Fruit fly (Drosophila melanogaster) whole organism, adult: Measurements from ENCODE around the gene CG43739.
A peak's percentile ranks its signal among the peaks of the same experiment; 100 is the strongest.

Source experiments
- CG11617 ChIP-seq: fragments of 200-800 bp; sonication (Bioruptor generic); optimal IDR thresholded peaks from 2 replicates; lab custom pipeline; 2017; ENCODE audit warnings: mild to moderate bottlenecking, missing biosample characterization, missing genetic modification reagents, missing genetic modification characterization
- CG12768 ChIP-seq: fragments of 200-800 bp; sonication (Bioruptor generic); optimal IDR thresholded peaks from 2 replicates; lab custom pipeline; 2017; ENCODE audit warnings: missing biosample characterization, missing genetic modification characterization, mild to moderate bottlenecking, moderate library complexity, missing genetic modification reagents
- CG14711 ChIP-seq: fragments of 200-800 bp; sonication (Bioruptor generic); optimal IDR thresholded peaks from 2 replicates; lab custom pipeline; 2018; ENCODE audit warnings: missing biosample characterization, mild to moderate bottlenecking, missing genetic modification characterization, moderate library complexity
- CG1620 ChIP-seq: fragments of 200-800 bp; sonication (Bioruptor generic); optimal IDR thresholded peaks from 2 replicates; lab custom pipeline; 2016; ENCODE audit warnings: missing biosample characterization, missing genetic modification characterization
- CG33017 ChIP-seq: fragments of 200-800 bp; sonication (Bioruptor generic); optimal IDR thresholded peaks from 2 replicates; lab custom pipeline; 2018; ENCODE audit warnings: missing biosample characterization, mild to moderate bottlenecking, missing genetic modification characterization, moderate library complexity
- CG5204 ChIP-seq: fragments of 200-800 bp; sonication (Bioruptor generic); optimal IDR thresholded peaks from 2 replicates; lab custom pipeline; 2016; ENCODE audit warnings: missing biosample characterization, missing genetic modification characterization
- CG7045 ChIP-seq: fragments of 200-800 bp; sonication (Bioruptor generic); optimal IDR thresholded peaks from 2 replicates; lab custom pipeline; 2017; ENCODE audit warnings: missing biosample characterization, mild to moderate bottlenecking, missing genetic modification characterization
- CG7101 ChIP-seq: fragments of 200-800 bp; sonication (Bioruptor generic); optimal IDR thresholded peaks from 2 replicates; lab custom pipeline; 2018; ENCODE audit warnings: missing biosample characterization, mild to moderate bottlenecking, missing genetic modification characterization, moderate library complexity
- Clk ChIP-seq: fragments of 200-800 bp; sonication (Bioruptor generic); optimal IDR thresholded peaks from 2 replicates; lab custom pipeline; 2017; ENCODE audit warnings: missing biosample characterization, missing genetic modification characterization
- Crg-1 ChIP-seq: fragments of 200-800 bp; sonication (Bioruptor generic); optimal IDR thresholded peaks from 2 replicates; lab custom pipeline; 2016; ENCODE audit warnings: missing biosample characterization, missing genetic modification characterization
- Hr96 ChIP-seq: fragments of 200-800 bp; sonication (Bioruptor generic); optimal IDR thresholded peaks from 2 replicates; lab custom pipeline; 2016; ENCODE audit warnings: missing biosample characterization, missing genetic modification characterization
- Mnt ChIP-seq: fragments of 200-800 bp; sonication (Bioruptor generic); optimal IDR thresholded peaks from 2 replicates; lab custom pipeline; 2016; ENCODE audit warnings: missing biosample characterization, mild to moderate bottlenecking, missing genetic modification characterization
- bab1 ChIP-seq: fragments of 200-800 bp; sonication (Bioruptor generic); optimal IDR thresholded peaks from 3 replicates; lab custom pipeline; 2019; ENCODE audit warnings: missing biosample characterization, mild to moderate bottlenecking, missing genetic modification characterization, moderate library complexity
- cic ChIP-seq: fragments of 200-800 bp; sonication (Bioruptor generic); optimal IDR thresholded peaks from 2 replicates; lab custom pipeline; 2017; ENCODE audit warnings: missing biosample characterization, mild to moderate bottlenecking, missing genetic modification characterization, moderate library complexity
- cnc ChIP-seq, 2 experiments: fragments of >200 bp; optimal IDR thresholded peaks; 2 replicates each; lab custom pipeline; 2017
- kay ChIP-seq: fragments of 200-800 bp; sonication (Bioruptor generic); peaks from one replicate; lab custom pipeline; 2016; ENCODE audit warnings: missing biosample characterization, missing genetic modification characterization, borderline replicate concordance
- ovo ChIP-seq: fragments of 200-800 bp; sonication (Bioruptor generic); optimal IDR thresholded peaks from 2 replicates; lab custom pipeline; 2016; ENCODE audit warnings: missing biosample characterization, missing genetic modification characterization
- pad ChIP-seq: fragments of 200-800 bp; sonication (Bioruptor generic); optimal IDR thresholded peaks from 3 replicates; lab custom pipeline; 2017; ENCODE audit warnings: missing biosample characterization, missing genetic modification characterization, mild to moderate bottlenecking, moderate library complexity, missing genetic modification reagents
- tj ChIP-seq: fragments of 200-800 bp; sonication (Bioruptor generic); optimal IDR thresholded peaks from 3 replicates; lab custom pipeline; 2017; ENCODE audit warnings: missing biosample characterization, mild to moderate bottlenecking, missing genetic modification characterization, moderate library complexity
- toe ChIP-seq: fragments of 200-800 bp; sonication (Bioruptor generic); optimal IDR thresholded peaks from 2 replicates; lab custom pipeline; 2016; ENCODE audit warnings: missing biosample characterization, missing genetic modification characterization

Gene CG43739

dm6 chr2L:20858371-20859340 is 60.1 kb downstream of the CG43739 start, which contains the start of gene bero:
Gene bero (plus strand): TSS chr2L:20858695.
- TF ChIP-seq pad (GFP tag; lab: Kevin White, UChicago) (no peak), bab1 (GFP tag; lab: Kevin White, UChicago) (no peak), cnc (optimal IDR thresholded peaks at IDR 0.05; lab: Kevin White, UChicago) (peak; percentile 53 to 70), Hr96 (GFP tag; lab: Kevin White, UChicago) (no peak), ovo (no peak), kay (GFP tag; lab: Kevin White, UChicago) (peak; percentile 96), tj (no peak), CG5204 (no peak), CG14711 (tag; lab: Kevin White, UChicago) (no peak), Mnt (GFP tag; lab: Kevin White, UChicago) (no peak), Crg-1 (no peak), CG12768 (GFP tag; lab: Kevin White, UChicago) (no peak), cic (GFP tag; lab: Kevin White, UChicago) (no peak), toe (GFP tag; lab: Kevin White, UChicago) (no peak), CG11617 (GFP tag; lab: Kevin White, UChicago) (no peak)

dm6 chr2L:20857791-20858190 is 60.9 kb downstream of the CG43739 start, which contains the start of gene CG14400:
Gene CG14400 (minus strand): TSS chr2L:20857891.
- TF ChIP-seq pad (GFP tag; lab: Kevin White, UChicago) (no peak), Hr96 (GFP tag; lab: Kevin White, UChicago) (no peak), bab1 (GFP tag; lab: Kevin White, UChicago) (no peak), kay (GFP tag; lab: Kevin White, UChicago) (no peak), toe (GFP tag; lab: Kevin White, UChicago) (no peak), CG33017 (tag; lab: Kevin White, UChicago) (no peak)

- TF ChIP-seq CG1620 (GFP tag; lab: Kevin White, UChicago) = no peak
- TF ChIP-seq tj = no peak
- TF ChIP-seq cic (GFP tag; lab: Kevin White, UChicago) = no peak
- no peak for TF ChIP-seq kay (GFP tag; lab: Kevin White, UChicago)
- TF ChIP-seq CG12768 (GFP tag; lab: Kevin White, UChicago) = no peak
- no peak for TF ChIP-seq Crg-1
These were observed 66.6 kb downstream of the CG43739 start, which contains the start of gene twit for dm6 chr2L:20852092-20852628. Gene twit (plus strand): TSS chr2L:20852578.

- no peak for TF ChIP-seq CG7045 (GFP tag; lab: Kevin White, UChicago)
- TF ChIP-seq cic (GFP tag; lab: Kevin White, UChicago) = no peak
These were observed 67.1 kb downstream of the CG43739 start for dm6 chr2L:20851592-20851991.

dm6 chr2L:20849000-20849399 is 69.7 kb downstream of the CG43739 start, which contains the start of gene CG14402:
Gene CG14402 (plus strand): TSS chr2L:20849300.
- TF ChIP-seq CG12768 (GFP tag; lab: Kevin White, UChicago) = no peak
- TF ChIP-seq kay (GFP tag; lab: Kevin White, UChicago) = no peak
- TF ChIP-seq CG7101 (tag; lab: Kevin White, UChicago) = no peak
- no peak for TF ChIP-seq Mnt (GFP tag; lab: Kevin White, UChicago)
- TF ChIP-seq CG14711 (tag; lab: Kevin White, UChicago) = no peak
- no peak for TF ChIP-seq Clk (GFP tag; lab: Kevin White, UChicago)
- TF ChIP-seq cnc (optimal IDR thresholded peaks at IDR 0.05; lab: Kevin White, UChicago) = no peak
- no peak for TF ChIP-seq pad (GFP tag; lab: Kevin White, UChicago)
- TF ChIP-seq Hr96 (GFP tag; lab: Kevin White, UChicago) = no peak
- no peak for TF ChIP-seq CG11617 (GFP tag; lab: Kevin White, UChicago)
- TF ChIP-seq bab1 (GFP tag; lab: Kevin White, UChicago) = no peak
- no peak for TF ChIP-seq toe (GFP tag; lab: Kevin White, UChicago)
- no peak for TF ChIP-seq CG7045 (GFP tag; lab: Kevin White, UChicago)
- TF ChIP-seq CG5204 = no peak
- TF ChIP-seq cic (GFP tag; lab: Kevin White, UChicago) = no peak
- TF ChIP-seq tj = no peak
- TF ChIP-seq ovo = no peak

- TF ChIP-seq CG14711 (tag; lab: Kevin White, UChicago) (no peak), Hr96 (GFP tag; lab: Kevin White, UChicago) (no peak), tj (no peak), CG11617 (GFP tag; lab: Kevin White, UChicago) (no peak), cic (GFP tag; lab: Kevin White, UChicago) (no peak), CG1620 (GFP tag; lab: Kevin White, UChicago) (no peak), CG5204 (no peak), CG7101 (tag; lab: Kevin White, UChicago) (no peak), Mnt (GFP tag; lab: Kevin White, UChicago) (no peak), toe (GFP tag; lab: Kevin White, UChicago) (no peak), cnc (optimal IDR thresholded peaks at IDR 0.05; lab: Kevin White, UChicago) (no peak)
These were observed 74.3 kb downstream of the CG43739 start for dm6 chr2L:20844381-20844780.
